Worm (Caenorhabditis elegans) whole organism, mixed stage, embryonic: ENCODE results near the gene F36H12.3.

ENCODE experiments used
- pha-4 ChIP-seq: fragments of 150-350 bp; optimal IDR thresholded peaks from 2 replicates; lab custom pipeline; 2018; ENCODE audit warnings: missing biosample characterization, missing genetic modification reagents, missing genetic modification characterization
- sptf-1 ChIP-seq: sonication (generic microtip); optimal IDR thresholded peaks from 2 replicates; lab custom pipeline; 2017; ENCODE audit warnings: mild to moderate bottlenecking, missing genetic modification characterization, moderate library complexity, missing compliant biosample characterization

DNA sequence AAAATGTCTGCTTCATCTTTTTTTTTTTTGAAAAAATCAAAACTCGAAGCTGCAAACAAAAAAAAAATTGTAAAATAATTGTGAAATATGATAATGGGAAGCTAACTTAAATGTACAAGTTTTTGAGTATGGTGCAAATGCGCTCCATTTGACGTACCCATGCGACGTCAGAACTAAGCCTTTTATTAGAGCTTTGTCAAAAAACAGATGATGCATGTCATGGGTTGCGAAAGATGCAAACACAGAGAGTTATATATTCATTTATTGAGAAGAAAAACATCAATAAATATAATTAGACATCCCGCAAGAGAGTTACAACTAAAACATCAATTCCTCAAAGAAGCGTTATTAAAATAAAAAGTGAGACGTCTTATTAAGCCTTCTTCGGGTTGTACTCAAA lies 21.8 kb downstream of the F36H12.3 start:
- TF ChIP-seq pha-4 = no peak
- TF ChIP-seq sptf-1 (tag; lab: Kevin White, UChicago) = no peak
